Worm (Caenorhabditis elegans): Measurements from ENCODE around the gene AH10.2.

DNA sequence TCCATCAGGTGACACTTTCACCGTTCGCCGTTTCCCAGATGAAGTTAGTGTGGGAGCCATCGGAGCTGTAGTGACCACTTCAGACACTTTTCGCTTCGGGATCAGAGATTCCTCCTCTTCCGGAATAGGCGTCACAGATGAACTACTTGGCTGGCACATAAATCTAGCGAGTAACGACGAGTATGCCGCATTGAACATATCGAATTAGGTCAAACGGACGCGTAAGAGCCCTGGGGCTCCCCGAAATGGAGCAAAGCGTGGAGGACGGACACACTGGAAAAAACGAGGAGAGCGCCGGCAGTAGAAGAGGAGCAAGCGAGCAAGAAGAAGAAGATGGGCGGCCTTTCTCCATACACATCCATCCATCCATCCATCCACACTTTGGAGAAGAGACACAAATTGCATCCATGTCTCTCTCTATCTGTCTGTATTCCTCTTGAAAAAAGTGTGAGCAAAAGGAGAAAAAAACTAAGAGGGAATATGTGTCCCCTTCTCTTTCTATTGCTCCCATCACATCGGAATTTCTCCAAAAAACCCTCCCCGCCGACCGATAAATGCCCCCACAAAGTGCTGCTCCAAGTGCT, 30.1 kb upstream of the AH10.2 start:
- no peak for TF ChIP-seq mdl-1 (tag; optimal IDR thresholded peaks at IDR 0.05)
- TF ChIP-seq unc-62 (GFP tag; optimal IDR thresholded peaks at IDR 0.05): no peak
- TF ChIP-seq ama-1 (optimal IDR thresholded peaks at IDR 0.05): no peak
- TF ChIP-seq ztf-11 (tag; optimal IDR thresholded peaks at IDR 0.05): no peak
- TF ChIP-seq elt-1 (tag; optimal IDR thresholded peaks at IDR 0.05): no peak
- TF ChIP-seq nhr-77 (tag; optimal IDR thresholded peaks at IDR 0.05): no peak
- no peak for TF ChIP-seq C34F6.9 (tag; optimal IDR thresholded peaks at IDR 0.05)
- no peak for TF ChIP-seq fos-1 (tag; optimal IDR thresholded peaks at IDR 0.05)
- no peak for TF ChIP-seq nhr-237 (tag; optimal IDR thresholded peaks at IDR 0.05)
